Fruit fly (Drosophila melanogaster) whole organism, prepupa: ENCODE results near the gene CG12035.

Experiments used
- Blimp-1 ChIP-seq: fragments of 200-800 bp; sonication (Bioruptor generic); optimal IDR thresholded peaks from 3 replicates; lab custom pipeline; 2017; ENCODE audit warnings: missing biosample characterization, missing genetic modification characterization, mild to moderate bottlenecking, moderate library complexity, missing genetic modification reagents
- CG10669 ChIP-seq: fragments of 200-800 bp; sonication (Bioruptor generic); optimal IDR thresholded peaks from 3 replicates; lab custom pipeline; 2018; ENCODE audit warnings: missing biosample characterization, mild to moderate bottlenecking, missing genetic modification characterization, moderate library complexity
- CG11294 ChIP-seq: fragments of 200-800 bp; sonication (Bioruptor generic); IDR thresholded peaks from 2 replicates; pipeline ENCODE4 v1.3.6; 2022; ENCODE audit warnings: missing biosample characterization, missing genetic modification characterization
- CG11762 ChIP-seq: fragments of 200-800 bp; sonication (Bioruptor generic); optimal IDR thresholded peaks from 3 replicates; lab custom pipeline; 2016; ENCODE audit warnings: missing biosample characterization, missing genetic modification characterization; ENCODE audit not compliant: insufficient read depth
- CG11902 ChIP-seq: fragments of 200-800 bp; sonication (Bioruptor generic); optimal IDR thresholded peaks from 3 replicates; lab custom pipeline; 2016; ENCODE audit warnings: missing biosample characterization, missing genetic modification characterization
- CG15336 ChIP-seq: fragments of 200-800 bp; sonication (Bioruptor generic); IDR thresholded peaks from 2 replicates; pipeline ENCODE4 v1.3.6; 2022; ENCODE audit warnings: missing biosample characterization, missing genetic modification characterization
- CG1621 ChIP-seq: fragments of 200-800 bp; sonication (Bioruptor generic); optimal IDR thresholded peaks from 3 replicates; lab custom pipeline; 2018; ENCODE audit warnings: missing biosample characterization, mild to moderate bottlenecking, missing genetic modification characterization
- CG16779 ChIP-seq: fragments of 200-800 bp; sonication (Bioruptor generic); optimal IDR thresholded peaks from 3 replicates; lab custom pipeline; 2017; ENCODE audit warnings: missing biosample characterization, mild to moderate bottlenecking, missing genetic modification characterization
- CG3032 ChIP-seq: fragments of 200-800 bp; optimal IDR thresholded peaks from 2 replicates; lab custom pipeline; 2019; ENCODE audit warnings: missing biosample characterization, mild to moderate bottlenecking, missing genetic modification characterization, moderate library complexity
- CG31627 ChIP-seq: fragments of 200-800 bp; sonication (Bioruptor generic); optimal IDR thresholded peaks from 3 replicates; lab custom pipeline; 2016; ENCODE audit warnings: missing biosample characterization, missing genetic modification characterization
- CG32006 ChIP-seq: fragments of 200-800 bp; sonication (Bioruptor generic); optimal IDR thresholded peaks from 3 replicates; lab custom pipeline; 2017; ENCODE audit warnings: missing biosample characterization, mild to moderate bottlenecking, missing genetic modification characterization
- CG34406 ChIP-seq: fragments of 200-800 bp; sonication (Bioruptor generic); optimal IDR thresholded peaks from 3 replicates; lab custom pipeline; 2016; ENCODE audit warnings: missing biosample characterization, missing genetic modification characterization
- CG3919 ChIP-seq: fragments of 200-800 bp; sonication (Bioruptor generic); optimal IDR thresholded peaks from 3 replicates; lab custom pipeline; 2016; ENCODE audit warnings: missing biosample characterization, missing genetic modification characterization
- CG4318 ChIP-seq: fragments of 200-800 bp; sonication (Bioruptor generic); optimal IDR thresholded peaks from 3 replicates; lab custom pipeline; 2017; ENCODE audit warnings: missing biosample characterization, mild to moderate bottlenecking, missing genetic modification characterization
- CG6163 ChIP-seq: fragments of 200-800 bp; sonication (Bioruptor generic); IDR thresholded peaks from 3 replicates; pipeline ENCODE4 v1.3.6; 2022; ENCODE audit warnings: missing biosample characterization, missing genetic modification characterization
- CG6276 ChIP-seq: fragments of 200-800 bp; sonication (Bioruptor generic); optimal IDR thresholded peaks from 2 replicates; lab custom pipeline; 2017; ENCODE audit warnings: missing biosample characterization, mild to moderate bottlenecking, missing genetic modification characterization
- CG6792 ChIP-seq: fragments of 200-800 bp; sonication (Bioruptor generic); optimal IDR thresholded peaks from 3 replicates; lab custom pipeline; 2016; ENCODE audit warnings: missing biosample characterization, missing genetic modification characterization
- CG6808 ChIP-seq: fragments of 200-800 bp; sonication (Bioruptor generic); optimal IDR thresholded peaks from 3 replicates; lab custom pipeline; 2017; ENCODE audit warnings: missing biosample characterization, missing genetic modification characterization, mild to moderate bottlenecking, moderate library complexity, missing genetic modification reagents
- CG6854 ChIP-seq: fragments of 200-800 bp; sonication (Bioruptor generic); optimal IDR thresholded peaks from 2 replicates; lab custom pipeline; 2017; ENCODE audit warnings: missing biosample characterization, mild to moderate bottlenecking, missing genetic modification characterization
- CG7368 ChIP-seq: fragments of 200-800 bp; sonication (Bioruptor generic); optimal IDR thresholded peaks from 3 replicates; lab custom pipeline; 2016; ENCODE audit warnings: missing biosample characterization, missing genetic modification characterization
- CG8119 ChIP-seq: fragments of 200-800 bp; sonication (Bioruptor generic); IDR thresholded peaks from 3 replicates; pipeline ENCODE4 v1.3.6; 2022; ENCODE audit warnings: missing biosample characterization, missing genetic modification characterization
- CG8319 ChIP-seq: fragments of 200-800 bp; sonication (Bioruptor generic); optimal IDR thresholded peaks from 3 replicates; lab custom pipeline; 2016; ENCODE audit warnings: missing biosample characterization, missing genetic modification characterization
- CG8632 ChIP-seq: fragments of 200-800 bp; sonication (Bioruptor generic); optimal IDR thresholded peaks from 3 replicates; lab custom pipeline; 2016; ENCODE audit warnings: missing biosample characterization, missing genetic modification characterization
- Eip75B ChIP-seq: fragments of 200-800 bp; sonication (Bioruptor generic); optimal IDR thresholded peaks from 3 replicates; lab custom pipeline; 2016; ENCODE audit warnings: missing biosample characterization, missing genetic modification characterization
- Eip78C ChIP-seq: fragments of 200-800 bp; sonication (Bioruptor generic); peaks from one replicate; lab custom pipeline; 2016; ENCODE audit warnings: missing biosample characterization, missing genetic modification characterization
- Eip93F ChIP-seq: fragments of 200-800 bp; sonication (Bioruptor generic); optimal IDR thresholded peaks from 2 replicates; lab custom pipeline; 2016; ENCODE audit warnings: missing biosample characterization, mild to moderate bottlenecking, missing genetic modification characterization
- Ets21C ChIP-seq: fragments of 200-800 bp; sonication (Bioruptor generic); optimal IDR thresholded peaks from 3 replicates; lab custom pipeline; 2016; ENCODE audit warnings: missing biosample characterization, missing genetic modification characterization
- Ets96B ChIP-seq: fragments of 200-800 bp; optimal IDR thresholded peaks from 2 replicates; lab custom pipeline; 2019; ENCODE audit warnings: missing biosample characterization, mild to moderate bottlenecking, missing genetic modification characterization, moderate library complexity
- Hr38 ChIP-seq: sonication (Bioruptor generic); optimal IDR thresholded peaks from 2 replicates; lab custom pipeline; 2016; ENCODE audit warnings: missing biosample characterization, missing genetic modification characterization
- Hr39 ChIP-seq: fragments of 200-800 bp; sonication (Bioruptor generic); optimal IDR thresholded peaks from 2 replicates; lab custom pipeline; 2016; ENCODE audit warnings: missing biosample characterization, missing genetic modification characterization
- Hr4 ChIP-seq: fragments of 200-800 bp; sonication (Bioruptor generic); optimal IDR thresholded peaks from 3 replicates; lab custom pipeline; 2016; ENCODE audit warnings: missing biosample characterization, missing genetic modification characterization
- Lpt ChIP-seq: fragments of 200-800 bp; sonication (Bioruptor generic); optimal IDR thresholded peaks from 3 replicates; lab custom pipeline; 2016; ENCODE audit warnings: missing biosample characterization, missing genetic modification characterization
- Met ChIP-seq: fragments of 200-800 bp; sonication (Bioruptor generic); optimal IDR thresholded peaks from 3 replicates; lab custom pipeline; 2016; ENCODE audit warnings: missing biosample characterization, missing genetic modification characterization
- Smox ChIP-seq: fragments of 200-800 bp; sonication (Bioruptor generic); optimal IDR thresholded peaks from 3 replicates; lab custom pipeline; 2016; ENCODE audit warnings: missing biosample characterization, missing genetic modification characterization
- Sox102F ChIP-seq: fragments of 200-800 bp; sonication (Bioruptor generic); optimal IDR thresholded peaks from 2 replicates; lab custom pipeline; 2016; ENCODE audit warnings: missing biosample characterization, mild to moderate bottlenecking, missing genetic modification characterization
- achi ChIP-seq: fragments of 200-800 bp; sonication (Bioruptor generic); optimal IDR thresholded peaks from 3 replicates; lab custom pipeline; 2016; ENCODE audit warnings: missing biosample characterization, missing genetic modification characterization
- acj6 ChIP-seq: fragments of 200-800 bp; sonication (Bioruptor generic); optimal IDR thresholded peaks from 3 replicates; lab custom pipeline; 2016; ENCODE audit warnings: missing biosample characterization, missing genetic modification characterization
- cyc ChIP-seq: fragments of 200-800 bp; sonication (Bioruptor generic); optimal IDR thresholded peaks from 3 replicates; lab custom pipeline; 2016; ENCODE audit warnings: missing biosample characterization, missing genetic modification characterization
- dac ChIP-seq: fragments of 200-800 bp; sonication (Bioruptor generic); optimal IDR thresholded peaks from 2 replicates; lab custom pipeline; 2017; ENCODE audit warnings: missing biosample characterization, mild to moderate bottlenecking, missing genetic modification characterization
- dsx ChIP-seq: fragments of 200-800 bp; optimal IDR thresholded peaks from 3 replicates; lab custom pipeline; 2019; ENCODE audit warnings: missing biosample characterization, mild to moderate bottlenecking, missing genetic modification characterization, moderate library complexity; ENCODE audit not compliant: poor library complexity, severe bottlenecking
- eg ChIP-seq: fragments of 200-800 bp; sonication (Bioruptor generic); IDR thresholded peaks from 3 replicates; pipeline ENCODE4 v1.3.6; 2022; ENCODE audit warnings: missing biosample characterization, missing genetic modification characterization
- fd59A ChIP-seq: fragments of 200-800 bp; sonication (Bioruptor generic); optimal IDR thresholded peaks from 2 replicates; lab custom pipeline; 2017; ENCODE audit warnings: missing biosample characterization, mild to moderate bottlenecking, missing genetic modification characterization, missing genetic modification reagents
- fd85E ChIP-seq: fragments of 200-800 bp; sonication (Bioruptor generic); optimal IDR thresholded peaks from 3 replicates; lab custom pipeline; 2016; ENCODE audit warnings: missing biosample characterization, missing genetic modification characterization
- fkh ChIP-seq: fragments of 200-800 bp; sonication (Bioruptor generic); optimal IDR thresholded peaks from 3 replicates; lab custom pipeline; 2017; ENCODE audit warnings: missing biosample characterization, mild to moderate bottlenecking, missing genetic modification characterization, moderate library complexity
- lz ChIP-seq: fragments of 200-800 bp; sonication (Bioruptor generic); optimal IDR thresholded peaks from 3 replicates; lab custom pipeline; 2016; ENCODE audit warnings: missing biosample characterization, missing genetic modification characterization
- net ChIP-seq: fragments of 200-800 bp; sonication (Bioruptor generic); optimal IDR thresholded peaks from 3 replicates; lab custom pipeline; 2016; ENCODE audit warnings: missing biosample characterization, missing genetic modification characterization
- pdm3 ChIP-seq: fragments of 200-800 bp; sonication (Bioruptor generic); optimal IDR thresholded peaks from 3 replicates; lab custom pipeline; 2016; ENCODE audit warnings: missing biosample characterization, missing genetic modification characterization
- spab ChIP-seq: fragments of 200-800 bp; sonication (Bioruptor generic); optimal IDR thresholded peaks from 2 replicates; lab custom pipeline; 2017; ENCODE audit warnings: missing biosample characterization, mild to moderate bottlenecking, missing genetic modification characterization, missing genetic modification reagents
- ss ChIP-seq, 2 experiments: fragments of 200-800 bp; sonication (Bioruptor generic); optimal IDR thresholded peaks; 2 replicates in 1 of 2; 3 replicates in 1 of 2; lab custom pipeline; 2017 to 2018; ENCODE audit warnings: mild to moderate bottlenecking in 2 of 2, missing biosample characterization in 2 of 2, missing genetic modification characterization in 2 of 2, moderate library complexity in 1 of 2
- svp ChIP-seq: fragments of 200-800 bp; sonication (Bioruptor generic); peaks from one replicate; lab custom pipeline; 2016; ENCODE audit warnings: missing biosample characterization, missing genetic modification characterization
- topi ChIP-seq: fragments of 200-800 bp; sonication (Bioruptor generic); optimal IDR thresholded peaks from 3 replicates; lab custom pipeline; 2016; ENCODE audit warnings: missing biosample characterization, missing genetic modification characterization
- vri ChIP-seq: fragments of 200-800 bp; sonication (Bioruptor generic); optimal IDR thresholded peaks from 3 replicates; lab custom pipeline; 2016; ENCODE audit warnings: missing biosample characterization, mild to moderate bottlenecking, missing genetic modification characterization

The CG12035 gene

DNA sequence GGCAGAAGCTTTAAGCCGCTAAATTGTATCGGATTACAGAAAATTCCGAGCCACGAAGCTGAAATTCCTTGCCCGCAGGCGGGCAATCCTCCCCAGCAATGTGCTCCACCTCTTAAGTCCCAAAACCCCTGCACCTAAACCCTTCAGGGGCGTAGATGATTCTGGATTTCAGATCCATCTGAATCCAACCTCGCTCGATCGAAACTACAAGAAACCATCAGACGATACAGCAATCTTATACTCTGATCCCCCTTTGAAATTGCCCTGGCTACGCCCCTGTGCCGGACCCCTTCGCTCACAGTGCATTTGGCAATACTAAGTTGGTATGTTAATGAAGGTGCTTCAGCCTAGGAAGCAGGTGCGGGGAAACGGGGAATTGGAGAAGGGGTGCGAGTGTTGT is 41.1 kb upstream of the CG12035 start:
- TF ChIP-seq ss (GFP tag; optimal IDR thresholded peaks at IDR 0.05; lab: Kevin White, UChicago) = peak; percentile 44 to 66
- peak; percentile 40 for TF ChIP-seq vri
- TF ChIP-seq CG11762 = peak; percentile 9
- peak; percentile 36 for TF ChIP-seq CG32006 (GFP tag; lab: Kevin White, UChicago)
- TF ChIP-seq CG8319 = peak; percentile 25
- TF ChIP-seq dac (GFP tag; lab: Kevin White, UChicago) = no peak
- TF ChIP-seq CG11902 (GFP tag; lab: Kevin White, UChicago) = peak; percentile 38
- peak; percentile 59 for TF ChIP-seq CG1621 (tag; lab: Kevin White, UChicago)
- no peak for TF ChIP-seq fkh
- peak; percentile 62 for TF ChIP-seq eg
- TF ChIP-seq cyc (GFP tag; lab: Kevin White, UChicago) = peak; percentile 62
- peak; percentile 63 for TF ChIP-seq Smox (GFP tag; lab: Kevin White, UChicago)
- TF ChIP-seq pdm3 = peak; percentile 47
- TF ChIP-seq Eip93F (GFP tag; lab: Kevin White, UChicago) = no peak
- TF ChIP-seq CG10669 (GFP tag; lab: Kevin White, UChicago) = peak; percentile 77
- no peak for TF ChIP-seq Hr38 (GFP tag; lab: Kevin White, UChicago)
- peak; percentile 29 for TF ChIP-seq Hr4 (GFP tag; lab: Kevin White, UChicago)
- peak; percentile 50 for TF ChIP-seq achi
- TF ChIP-seq CG34406 = peak; percentile 36
- no peak for TF ChIP-seq CG6276 (GFP tag; lab: Kevin White, UChicago)
- peak; percentile 84 for TF ChIP-seq Eip78C (GFP tag; lab: Kevin White, UChicago)
- TF ChIP-seq Ets96B (tag; lab: Kevin White, UChicago) = peak; percentile 73
- TF ChIP-seq Sox102F (GFP tag; lab: Kevin White, UChicago) = peak; percentile 41
- TF ChIP-seq CG6792 (GFP tag; lab: Kevin White, UChicago) = peak; percentile 66
- peak; percentile 78 for TF ChIP-seq CG3032 (tag; lab: Kevin White, UChicago)
- no peak for TF ChIP-seq CG16779 (tag; lab: Kevin White, UChicago)
- TF ChIP-seq CG31627 = peak; percentile 66
- peak; percentile 66 for TF ChIP-seq fd59A (GFP tag; lab: Kevin White, UChicago)
- 0 out of 2 replicates have a peak, but pooled peaks have one; percentile 17 for TF ChIP-seq CG11294
- peak; percentile 53; the same call in 1 of the 3 replicates for TF ChIP-seq CG8119 (GFP tag; lab: Robert Waterston, UW)
- TF ChIP-seq CG3919 (GFP tag; lab: Kevin White, UChicago) = peak; percentile 58
- TF ChIP-seq acj6 = peak; percentile 47
- peak; percentile 62 for TF ChIP-seq lz
- no peak for TF ChIP-seq CG6854 (GFP tag; lab: Kevin White, UChicago)
- TF ChIP-seq Met (GFP tag; lab: Kevin White, UChicago) = peak; percentile 69
- peak; percentile 68 for TF ChIP-seq spab
- no peak for TF ChIP-seq fd85E (GFP tag; lab: Kevin White, UChicago)
- peak; percentile 55 for TF ChIP-seq Eip75B (GFP tag; lab: Kevin White, UChicago)
- TF ChIP-seq net (GFP tag; lab: Kevin White, UChicago) = peak; percentile 40
- peak; percentile 62 for TF ChIP-seq Hr39 (GFP tag; lab: Kevin White, UChicago)
- peak; percentile 2 for TF ChIP-seq Blimp-1 (GFP tag; lab: Kevin White, UChicago)
- no peak for TF ChIP-seq CG15336 (GFP tag; lab: Robert Waterston, UW)
- peak; percentile 39 for TF ChIP-seq Ets21C (GFP tag; lab: Kevin White, UChicago)
- TF ChIP-seq dsx (GFP tag; lab: Kevin White, UChicago) = peak; percentile 61
- peak; percentile 63 for TF ChIP-seq topi (GFP tag; lab: Kevin White, UChicago)
- no peak for TF ChIP-seq Lpt (GFP tag; lab: Kevin White, UChicago)
- TF ChIP-seq CG6163 (GFP tag; lab: Robert Waterston, UW) = peak; percentile 87
- TF ChIP-seq svp (GFP tag; lab: Kevin White, UChicago) = peak; percentile 89
- peak; percentile 74 for TF ChIP-seq CG6808 (GFP tag; lab: Kevin White, UChicago)
- TF ChIP-seq CG4318 (GFP tag; lab: Kevin White, UChicago) = no peak
- peak; percentile 36 for TF ChIP-seq CG8632 (GFP tag; lab: Kevin White, UChicago)
- TF ChIP-seq CG7368 = peak; percentile 46
